Worm (Caenorhabditis elegans) whole organism, late embryonic: ENCODE measurements around the gene pap-2.

Source experiments
- K02D7.2 ChIP-seq: sonication (generic microtip); optimal IDR thresholded peaks from 2 replicates; lab custom pipeline; 2017; ENCODE audit warnings: mild to moderate bottlenecking, missing genetic modification characterization, missing compliant biosample characterization
- ahr-1 ChIP-seq: sonication (generic microtip); optimal IDR thresholded peaks from 2 replicates; lab custom pipeline; 2016; ENCODE audit warnings: missing genetic modification characterization, missing compliant biosample characterization
- ceh-31 ChIP-seq: sonication (generic microtip); optimal IDR thresholded peaks from 2 replicates; lab custom pipeline; 2016; ENCODE audit warnings: missing genetic modification characterization, missing compliant biosample characterization
- elt-2 ChIP-seq: sonication (generic microtip); optimal IDR thresholded peaks from 2 replicates; lab custom pipeline; 2016; ENCODE audit warnings: missing genetic modification reagents, missing genetic modification characterization, missing compliant biosample characterization
- pha-2 ChIP-seq: sonication (generic microtip); optimal IDR thresholded peaks from 2 replicates; lab custom pipeline; 2017; ENCODE audit warnings: mild to moderate bottlenecking, missing genetic modification characterization, missing compliant biosample characterization
- tbx-2 ChIP-seq: sonication (generic microtip); optimal IDR thresholded peaks from 2 replicates; lab custom pipeline; 2016; ENCODE audit warnings: missing genetic modification characterization, missing compliant biosample characterization
- unc-42 ChIP-seq: sonication (generic microtip); optimal IDR thresholded peaks from 2 replicates; lab custom pipeline; 2016; ENCODE audit warnings: missing genotype, missing genetic modification characterization, missing compliant biosample characterization
- zip-5 ChIP-seq: sonication (generic microtip); optimal IDR thresholded peaks from 2 replicates; lab custom pipeline; 2016; ENCODE audit warnings: missing genetic modification characterization, missing compliant biosample characterization

DNA sequence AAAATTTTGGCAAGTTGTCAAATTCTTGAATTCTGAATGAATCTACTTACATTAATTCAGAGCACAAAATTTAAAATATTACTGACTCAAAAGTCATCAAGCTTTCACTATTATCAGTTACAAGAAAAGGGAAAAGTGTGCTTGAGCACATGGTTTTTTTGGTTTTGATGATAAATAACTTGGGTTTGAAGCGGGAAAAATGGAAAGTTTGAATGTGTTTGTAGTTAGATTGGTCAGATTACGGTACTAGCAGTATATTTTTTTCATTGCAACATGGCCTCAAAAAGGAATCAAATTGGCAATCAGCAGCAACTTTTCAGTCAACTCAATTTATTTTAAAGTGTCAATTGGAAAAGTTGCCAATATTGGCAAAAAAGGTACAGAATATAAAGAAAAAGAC is 4.5 kb downstream of the pap-2 start:
- TF ChIP-seq unc-42 (tag; lab: Kevin White, UChicago) (no peak), elt-2 (tag; lab: Kevin White, UChicago) (no peak), zip-5 (no peak), ceh-31 (tag; lab: Kevin White, UChicago) (no peak), tbx-2 (tag; lab: Kevin White, UChicago) (no peak), K02D7.2 (tag; lab: Kevin White, UChicago) (no peak), pha-2 (tag; lab: Kevin White, UChicago) (no peak), ahr-1 (tag; lab: Kevin White, UChicago) (no peak)
